Worm (Caenorhabditis elegans) whole organism, L1 larva: ENCODE data around the gene T14G8.4.
A peak's percentile ranks its signal among the peaks of the same experiment; 100 is the strongest.

ENCODE experiments used
- C04F5.9 ChIP-seq: sonication (generic microtip); optimal IDR thresholded peaks from 2 replicates; lab custom pipeline; 2016; ENCODE audit warnings: missing genetic modification characterization, missing compliant biosample characterization
- C34B4.2 ChIP-seq: sonication (generic microtip); optimal IDR thresholded peaks from 2 replicates; lab custom pipeline; 2017; ENCODE audit warnings: mild to moderate bottlenecking, missing genetic modification characterization, missing compliant biosample characterization
- Y116A8C.19 ChIP-seq: sonication (generic microtip); optimal IDR thresholded peaks from 2 replicates; lab custom pipeline; 2016; ENCODE audit warnings: missing compliant biosample characterization, missing genetic modification characterization, borderline replicate concordance
- aha-1 ChIP-seq: fragments of 150-350 bp; optimal IDR thresholded peaks from 2 replicates; lab custom pipeline; 2014; ENCODE audit warnings: missing biosample characterization, missing genetic modification characterization
- ama-1 ChIP-seq: fragments of 150-350 bp; optimal IDR thresholded peaks from 2 replicates; lab custom pipeline; 2014
- blmp-1 ChIP-seq: fragments of 150-350 bp; optimal IDR thresholded peaks from 2 replicates; lab custom pipeline; 2014; ENCODE audit warnings: missing biosample characterization, missing genetic modification characterization
- ceh-63 ChIP-seq: fragments of 200-800 bp; sonication (Bioruptor generic); optimal IDR thresholded peaks from 2 replicates; lab custom pipeline; 2018; ENCODE audit warnings: mild to moderate bottlenecking, missing genetic modification characterization, missing compliant biosample characterization
- ceh-8 ChIP-seq: fragments of 200-800 bp; sonication (Bioruptor generic); optimal IDR thresholded peaks from 2 replicates; lab custom pipeline; 2018; ENCODE audit warnings: mild to moderate bottlenecking, missing genetic modification characterization, moderate library complexity, missing compliant biosample characterization
- ceh-82 ChIP-seq, 3 experiments: fragments of 150-350 bp in 1 of 3; sonication (generic microtip) in 2 of 3; optimal IDR thresholded peaks; 2 replicates each; lab custom pipeline; 2014 to 2017; ENCODE audit warnings: missing biosample characterization in 3 of 3, missing genetic modification characterization in 3 of 3
- ceh-88 ChIP-seq: fragments of 200-800 bp; sonication (Bioruptor generic); IDR thresholded peaks from 2 replicates; pipeline ENCODE4 v1.3.6; 2022; ENCODE audit warnings: missing genetic modification characterization, missing compliant biosample characterization
- ces-1 ChIP-seq: fragments of 150-350 bp; optimal IDR thresholded peaks from 2 replicates; lab custom pipeline; 2014; ENCODE audit warnings: missing biosample characterization, missing genetic modification reagents, missing genetic modification characterization
- efl-3 ChIP-seq: fragments of 200-800 bp; sonication (Bioruptor generic); optimal IDR thresholded peaks from 2 replicates; lab custom pipeline; 2018; ENCODE audit warnings: mild to moderate bottlenecking, missing genetic modification characterization, missing compliant biosample characterization
- egl-27 ChIP-seq, 2 experiments: fragments of 150-350 bp in 1 of 2; sonication (generic microtip); optimal IDR thresholded peaks; 3 replicates each; lab custom pipeline; 2017 to 2018; ENCODE audit warnings: missing biosample characterization in 2 of 2, missing genetic modification characterization in 2 of 2, missing genetic modification reagents in 2 of 2
- elt-2 ChIP-seq: sonication (generic microtip); optimal IDR thresholded peaks from 2 replicates; lab custom pipeline; 2016; ENCODE audit warnings: missing genetic modification characterization, mild to moderate bottlenecking, inconsistent platforms, missing compliant biosample characterization, missing genetic modification reagents
- elt-3 ChIP-seq, 6 experiments: fragments of 150-350 bp in 1 of 6; sonication (generic microtip); optimal IDR thresholded peaks; 2 replicates each; lab custom pipeline; 2017 to 2018; ENCODE audit warnings: missing biosample characterization in 6 of 6, missing genetic modification characterization in 6 of 6, inconsistent platforms in 1 of 6
- ets-5 ChIP-seq: fragments of 200-800 bp; sonication (Bioruptor generic); IDR thresholded peaks from 2 replicates; pipeline ENCODE4 v1.3.6; 2022; ENCODE audit warnings: missing genetic modification characterization, missing compliant biosample characterization
- grh-1 ChIP-seq: fragments of 200-800 bp; sonication (Bioruptor generic); IDR thresholded peaks from 2 replicates; pipeline ENCODE4 v1.3.6; 2022; ENCODE audit warnings: missing genetic modification reagents, missing genetic modification characterization, missing compliant biosample characterization
- isw-1 ChIP-seq: fragments of 200-800 bp; sonication (Bioruptor generic); IDR thresholded peaks from 2 replicates; pipeline ENCODE4 v1.3.6; 2022; ENCODE audit warnings: missing genetic modification characterization, missing compliant biosample characterization
- lin-13 ChIP-seq: fragments of 150-350 bp; optimal IDR thresholded peaks from 2 replicates; lab custom pipeline; 2014; ENCODE audit warnings: missing biosample characterization, missing genetic modification reagents, missing genetic modification characterization
- lin-14 ChIP-seq: fragments of 200-800 bp; sonication (Bioruptor generic); optimal IDR thresholded peaks from 2 replicates; lab custom pipeline; 2018; ENCODE audit warnings: mild to moderate bottlenecking, missing genetic modification characterization, moderate library complexity, missing compliant biosample characterization
- lin-35 ChIP-seq, 2 experiments: fragments of 150-350 bp; optimal IDR thresholded peaks; 2 replicates each; lab custom pipeline; 2014; ENCODE audit warnings: missing biosample characterization in 2 of 2, missing genetic modification characterization in 2 of 2, missing genetic modification reagents in 2 of 2
- lin-39 ChIP-seq: fragments of 150-350 bp; optimal IDR thresholded peaks from 2 replicates; lab custom pipeline; 2014; ENCODE audit warnings: missing biosample characterization, missing genetic modification reagents, missing genetic modification characterization
- lir-3 ChIP-seq: sonication (generic microtip); optimal IDR thresholded peaks from 2 replicates; lab custom pipeline; 2016; ENCODE audit warnings: mild to moderate bottlenecking, missing genetic modification characterization, moderate library complexity, missing compliant biosample characterization; ENCODE audit not compliant: poor library complexity
- lsy-2 ChIP-seq, 2 experiments: fragments of 150-350 bp; optimal IDR thresholded peaks; 2 replicates each; lab custom pipeline; 2014; ENCODE audit warnings: missing biosample characterization in 2 of 2, missing genetic modification characterization in 2 of 2
- mab-9 ChIP-seq: fragments of 200-800 bp; sonication (Bioruptor generic); IDR thresholded peaks from 2 replicates; pipeline ENCODE4 v1.3.6; 2022; ENCODE audit warnings: missing genetic modification reagents, missing genetic modification characterization, missing compliant biosample characterization
- mdl-1 ChIP-seq, 2 experiments: fragments of 150-350 bp; optimal IDR thresholded peaks; 2 replicates each; lab custom pipeline; 2014 to 2017; ENCODE audit warnings: missing biosample characterization in 2 of 2, missing genetic modification characterization in 2 of 2, inconsistent platforms in 1 of 2
- nhr-11 ChIP-seq: fragments of 150-350 bp; optimal IDR thresholded peaks from 2 replicates; lab custom pipeline; 2014; ENCODE audit warnings: missing biosample characterization, missing genetic modification characterization
- nhr-19 ChIP-seq: fragments of 200-800 bp; sonication (Bioruptor generic); conservative IDR thresholded peaks from 2 replicates; pipeline ENCODE4 v1.3.6; 2022; ENCODE audit warnings: missing genetic modification characterization, missing compliant biosample characterization
- nhr-20 ChIP-seq: sonication (generic microtip); optimal IDR thresholded peaks from 2 replicates; lab custom pipeline; 2016; ENCODE audit warnings: mild to moderate bottlenecking, missing genetic modification characterization, missing compliant biosample characterization
- nhr-47 ChIP-seq: sonication (generic microtip); optimal IDR thresholded peaks from 2 replicates; lab custom pipeline; 2016; ENCODE audit warnings: mild to moderate bottlenecking, missing genetic modification characterization, moderate library complexity, missing compliant biosample characterization
- nhr-71 ChIP-seq: sonication (generic microtip); optimal IDR thresholded peaks from 2 replicates; lab custom pipeline; 2016; ENCODE audit warnings: mild to moderate bottlenecking, missing genetic modification characterization, moderate library complexity, missing compliant biosample characterization
- nhr-77 ChIP-seq: fragments of 150-350 bp; optimal IDR thresholded peaks from 2 replicates; lab custom pipeline; 2014; ENCODE audit warnings: missing biosample characterization, missing genetic modification characterization
- nhr-84 ChIP-seq: sonication (generic microtip); optimal IDR thresholded peaks from 2 replicates; lab custom pipeline; 2017; ENCODE audit warnings: missing biosample characterization, missing genetic modification characterization
- nhr-90 ChIP-seq: sonication (generic microtip); optimal IDR thresholded peaks from 2 replicates; lab custom pipeline; 2016; ENCODE audit warnings: mild to moderate bottlenecking, missing genetic modification characterization, missing compliant biosample characterization; ENCODE audit not compliant: poor library complexity
- pag-3 ChIP-seq: sonication (generic microtip); optimal IDR thresholded peaks from 2 replicates; lab custom pipeline; 2017; ENCODE audit warnings: missing genetic modification characterization, mild to moderate bottlenecking, missing compliant biosample characterization, antibody characterized with exemption, borderline replicate concordance; ENCODE audit not compliant: insufficient read depth
- pax-3 ChIP-seq: fragments of 200-800 bp; sonication (Bioruptor generic); optimal IDR thresholded peaks from 2 replicates; lab custom pipeline; 2018; ENCODE audit warnings: mild to moderate bottlenecking, missing genetic modification characterization, moderate library complexity, missing compliant biosample characterization
- pqm-1 ChIP-seq: sonication (generic microtip); optimal IDR thresholded peaks from 3 replicates; lab custom pipeline; 2017; ENCODE audit warnings: missing biosample characterization, missing genetic modification characterization
- rnt-1 ChIP-seq: sonication (generic microtip); optimal IDR thresholded peaks from 2 replicates; lab custom pipeline; 2016; ENCODE audit warnings: mild to moderate bottlenecking, missing genetic modification characterization, moderate library complexity, missing compliant biosample characterization
- skn-1 ChIP-seq: fragments of 150-350 bp; optimal IDR thresholded peaks from 2 replicates; lab custom pipeline; 2014; ENCODE audit warnings: missing biosample characterization, missing genetic modification characterization
- snu-23 ChIP-seq: sonication (generic microtip); optimal IDR thresholded peaks from 2 replicates; lab custom pipeline; 2016; ENCODE audit warnings: missing genetic modification characterization, missing compliant biosample characterization
- swsn-7 ChIP-seq: sonication (generic microtip); optimal IDR thresholded peaks from 2 replicates; lab custom pipeline; 2016; ENCODE audit warnings: missing genetic modification characterization, missing compliant biosample characterization
- tbx-2 ChIP-seq: sonication (generic microtip); optimal IDR thresholded peaks from 2 replicates; lab custom pipeline; 2016; ENCODE audit warnings: missing genetic modification characterization, missing compliant biosample characterization
- tlp-1 ChIP-seq: fragments of 150-350 bp; optimal IDR thresholded peaks from 2 replicates; lab custom pipeline; 2014; ENCODE audit warnings: missing biosample characterization, missing genetic modification characterization
- xbp-1 ChIP-seq: sonication (generic microtip); optimal IDR thresholded peaks from 2 replicates; lab custom pipeline; 2016; ENCODE audit warnings: missing genetic modification characterization, missing compliant biosample characterization
- zip-4 ChIP-seq: fragments of 200-800 bp; sonication (Bioruptor generic); optimal IDR thresholded peaks from 2 replicates; lab custom pipeline; 2018; ENCODE audit warnings: mild to moderate bottlenecking, missing genetic modification characterization, moderate library complexity, missing compliant biosample characterization
- ztf-11 ChIP-seq, 2 experiments: sonication (generic microtip); optimal IDR thresholded peaks; 2 replicates each; lab custom pipeline; 2016 to 2017; ENCODE audit warnings: missing genetic modification characterization in 2 of 2, missing biosample characterization in 1 of 2, missing compliant biosample characterization in 1 of 2
- ztf-4 ChIP-seq: fragments of 150-350 bp; optimal IDR thresholded peaks from 2 replicates; lab custom pipeline; 2014; ENCODE audit warnings: missing biosample characterization, missing genetic modification characterization

The T14G8.4 gene

ce11 chrX:12843530-12843929 is 20.2 kb downstream of the T14G8.4 start (continued):
- TF ChIP-seq skn-1 (tag; lab: Kevin White, UChicago): peak; percentile 14
- no peak for TF ChIP-seq nhr-77 (tag; lab: Kevin White, UChicago)
- no peak for TF ChIP-seq pqm-1 (tag; lab: Kevin White, UChicago)
- TF ChIP-seq lin-39 (tag; lab: Kevin White, UChicago): no peak
- TF ChIP-seq lin-13 (GFP tag; lab: Kevin White, UChicago): no peak
- peak; percentile 68 for TF ChIP-seq nhr-71 (tag; lab: Kevin White, UChicago)
- TF ChIP-seq ceh-88: 0 out of 2 replicates have a peak, but pooled peaks have one; percentile 39
- TF ChIP-seq lin-35 (GFP tag; optimal IDR thresholded peaks at IDR 0.05; lab: Kevin White, UChicago): peak; percentile 31 to 75
- TF ChIP-seq swsn-7 (tag; lab: Kevin White, UChicago): peak; percentile 58
- no peak for TF ChIP-seq C34B4.2
- peak; percentile 55 for TF ChIP-seq lir-3 (tag; lab: Kevin White, UChicago)
- peak; percentile 78 for TF ChIP-seq snu-23 (GFP tag; lab: Kevin White, UChicago)
- TF ChIP-seq nhr-47: peak; percentile 69
- peak; percentile 66 for TF ChIP-seq nhr-90
- TF ChIP-seq efl-3 (GFP tag; lab: Kevin White, UChicago): no peak
- no peak for TF ChIP-seq pag-3 (tag; lab: Kevin White, UChicago)
- TF ChIP-seq xbp-1 (tag; lab: Kevin White, UChicago): peak; percentile 48
- peak in 1 of 2 experiments; percentile 51 for TF ChIP-seq mdl-1 (tag; optimal IDR thresholded peaks at IDR 0.05; lab: Kevin White, UChicago)
- no peak for TF ChIP-seq ztf-4 (tag; lab: Kevin White, UChicago)
- TF ChIP-seq tbx-2 (tag; lab: Kevin White, UChicago): peak; percentile 43
- peak; percentile 36 to 54 for TF ChIP-seq lsy-2 (tag; optimal IDR thresholded peaks at IDR 0.05; lab: Kevin White, UChicago)
- TF ChIP-seq grh-1 (GFP tag; lab: Robert Waterston, UW): peak; percentile 37; the same call in 1 of the 2 replicates
- peak in 1 of 2 experiments; percentile 4 for TF ChIP-seq ztf-11 (tag; optimal IDR thresholded peaks at IDR 0.05; lab: Kevin White, UChicago)
- 0 out of 2 replicates have a peak, but pooled peaks have one; percentile 28 for TF ChIP-seq mab-9
- TF ChIP-seq elt-2: peak; percentile 11
- TF ChIP-seq isw-1 (GFP tag; lab: Robert Waterston, UW): no peak
- peak; percentile 28 for TF ChIP-seq pax-3
- peak; percentile 51 for TF ChIP-seq lin-14 (GFP tag; lab: Kevin White, UChicago)
- peak; percentile 71 for TF ChIP-seq rnt-1 (tag; lab: Kevin White, UChicago)
- TF ChIP-seq, all 84 proteins: peak for 36

DNA sequence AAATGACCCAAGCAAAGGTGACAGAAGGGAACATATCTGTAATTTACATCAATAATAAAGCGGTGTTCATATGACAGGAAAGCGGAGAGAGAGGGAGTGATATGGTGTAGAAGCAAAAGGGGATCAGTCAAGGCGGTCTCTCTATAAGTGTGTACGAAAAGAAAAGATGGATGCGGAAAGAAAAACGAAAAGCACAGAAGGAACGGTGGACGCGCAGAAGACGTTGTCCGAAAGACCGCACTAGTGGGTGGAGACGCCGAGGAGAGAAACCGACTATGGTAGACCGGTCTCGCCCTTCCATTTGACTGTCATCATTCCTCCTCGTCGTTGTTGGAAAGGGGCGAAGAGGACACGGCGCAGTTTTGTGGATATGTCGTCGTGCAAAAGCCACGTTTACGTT is 20.7 kb downstream of the T14G8.4 start, which contains the start of gene C52G5.2:
C52G5.2 (plus strand) TSS at position 301 of the 400 bp plus-strand sequence.
- TF ChIP-seq blmp-1 (tag; lab: Kevin White, UChicago) (peak; percentile 26), mdl-1 (tag; optimal IDR thresholded peaks at IDR 0.05; lab: Kevin White, UChicago) (no peak)
- TF ChIP-seq, all 84 proteins: peak for 1

- no peak for TF ChIP-seq tlp-1 (tag; lab: Kevin White, UChicago)
- TF ChIP-seq Y116A8C.19 (tag; lab: Kevin White, UChicago): no peak
- TF ChIP-seq ztf-4 (tag; lab: Kevin White, UChicago): no peak
- no peak for TF ChIP-seq nhr-19 (GFP tag; lab: Robert Waterston, UW)
- no peak for TF ChIP-seq lir-3 (tag; lab: Kevin White, UChicago)
- no peak for TF ChIP-seq nhr-84 (tag; lab: Kevin White, UChicago)
- TF ChIP-seq nhr-90: no peak
- TF ChIP-seq C04F5.9: no peak
- TF ChIP-seq lin-14 (GFP tag; lab: Kevin White, UChicago): peak; percentile 66
- no peak for TF ChIP-seq ets-5 (GFP tag; lab: Robert Waterston, UW)
- TF ChIP-seq egl-27 (tag; optimal IDR thresholded peaks at IDR 0.05; lab: Kevin White, UChicago): no peak
- no peak for TF ChIP-seq ama-1
- no peak for TF ChIP-seq ces-1 (GFP tag; lab: Kevin White, UChicago)
- TF ChIP-seq ceh-8: no peak
- TF ChIP-seq nhr-11 (tag; lab: Kevin White, UChicago): no peak
- no peak for TF ChIP-seq aha-1 (tag; lab: Kevin White, UChicago)
- TF ChIP-seq tbx-2 (tag; lab: Kevin White, UChicago): peak; percentile 4
- no peak for TF ChIP-seq zip-4 (GFP tag; lab: Kevin White, UChicago)
- TF ChIP-seq nhr-20 (tag; lab: Kevin White, UChicago): peak; percentile 43
- peak in 2 of 6 experiments; percentile 14 to 85 for TF ChIP-seq elt-3 (tag; optimal IDR thresholded peaks at IDR 0.05; lab: Kevin White, UChicago)
- peak in 1 of 2 experiments; percentile 10 for TF ChIP-seq mdl-1 (tag; optimal IDR thresholded peaks at IDR 0.05; lab: Kevin White, UChicago)
- no peak for TF ChIP-seq ceh-82 (tag; optimal IDR thresholded peaks at IDR 0.05; lab: Kevin White, UChicago)
- no peak for TF ChIP-seq ceh-63 (GFP tag; lab: Kevin White, UChicago)
- peak in 1 of 2 experiments; percentile 8 for TF ChIP-seq lin-35 (GFP tag; optimal IDR thresholded peaks at IDR 0.05; lab: Kevin White, UChicago)
- no peak for TF ChIP-seq snu-23 (GFP tag; lab: Kevin White, UChicago)
Measured at ce11 chrX:12834848-12835247, 28.8 kb downstream of the T14G8.4 start.
